Fruit fly (Drosophila melanogaster) whole organism, embryonic: ENCODE measurements around the gene Jon66Cii.
A peak's percentile ranks its signal among the peaks of the same experiment; 100 is the strongest.

Experiments used
- Antp ChIP-seq: fragments of 200-800 bp; sonication (Bioruptor generic); optimal IDR thresholded peaks from 3 replicates; lab custom pipeline; 2016; ENCODE audit warnings: missing biosample characterization, missing genetic modification characterization
- CG9727 ChIP-seq: fragments of 200-800 bp; sonication (Bioruptor generic); optimal IDR thresholded peaks from 3 replicates; lab custom pipeline; 2017; ENCODE audit warnings: missing biosample characterization, mild to moderate bottlenecking, missing genetic modification characterization
- Kr ChIP-seq: fragments of 200-800 bp; sonication (Bioruptor generic); optimal IDR thresholded peaks from 2 replicates; lab custom pipeline; 2017; ENCODE audit warnings: missing biosample characterization, mild to moderate bottlenecking, missing genetic modification characterization
- eve ChIP-seq, 2 experiments: fragments of >200 bp; optimal IDR thresholded peaks; 2 replicates each; lab custom pipeline; 2017; ENCODE audit warnings: missing biosample characterization in 2 of 2, missing genetic modification characterization in 2 of 2
- gem ChIP-seq: fragments of 200-800 bp; sonication (Bioruptor generic); optimal IDR thresholded peaks from 2 replicates; lab custom pipeline; 2019; ENCODE audit warnings: missing biosample characterization, mild to moderate bottlenecking, missing genetic modification characterization, moderate library complexity
- ham ChIP-seq: fragments of 200-800 bp; sonication (Bioruptor generic); IDR thresholded peaks from 2 replicates; pipeline ENCODE4 v1.3.6; 2022; ENCODE audit warnings: missing biosample characterization, missing genetic modification characterization
- hkb ChIP-seq, 2 experiments: fragments of 200-800 bp in 1 of 2; fragments of >200 bp in 1 of 2; sonication (Bioruptor generic) in 1 of 2; IDR thresholded peaks in 1 of 2; optimal IDR thresholded peaks in 1 of 2; 2 replicates each; pipeline versions ENCODE4 v1.3.6 to Lab custom; 2017 to 2022; ENCODE audit warnings: missing biosample characterization in 1 of 2, missing genetic modification characterization in 1 of 2
- jigr1 ChIP-seq: fragments of 200-800 bp; sonication (Bioruptor generic); IDR thresholded peaks from 3 replicates; pipeline ENCODE4 v1.3.6; 2022; ENCODE audit warnings: missing biosample characterization, missing genetic modification characterization
- lov ChIP-seq, 2 experiments: fragments of 200-800 bp in 1 of 2; fragments of >200 bp in 1 of 2; sonication (Bioruptor generic) in 1 of 2; IDR thresholded peaks in 1 of 2; optimal IDR thresholded peaks in 1 of 2; 2 replicates in 1 of 2; 3 replicates in 1 of 2; pipeline versions ENCODE4 v1.3.6 to Lab custom; 2017 to 2022; ENCODE audit warnings: missing biosample characterization in 1 of 2, missing genetic modification characterization in 1 of 2

DNA sequence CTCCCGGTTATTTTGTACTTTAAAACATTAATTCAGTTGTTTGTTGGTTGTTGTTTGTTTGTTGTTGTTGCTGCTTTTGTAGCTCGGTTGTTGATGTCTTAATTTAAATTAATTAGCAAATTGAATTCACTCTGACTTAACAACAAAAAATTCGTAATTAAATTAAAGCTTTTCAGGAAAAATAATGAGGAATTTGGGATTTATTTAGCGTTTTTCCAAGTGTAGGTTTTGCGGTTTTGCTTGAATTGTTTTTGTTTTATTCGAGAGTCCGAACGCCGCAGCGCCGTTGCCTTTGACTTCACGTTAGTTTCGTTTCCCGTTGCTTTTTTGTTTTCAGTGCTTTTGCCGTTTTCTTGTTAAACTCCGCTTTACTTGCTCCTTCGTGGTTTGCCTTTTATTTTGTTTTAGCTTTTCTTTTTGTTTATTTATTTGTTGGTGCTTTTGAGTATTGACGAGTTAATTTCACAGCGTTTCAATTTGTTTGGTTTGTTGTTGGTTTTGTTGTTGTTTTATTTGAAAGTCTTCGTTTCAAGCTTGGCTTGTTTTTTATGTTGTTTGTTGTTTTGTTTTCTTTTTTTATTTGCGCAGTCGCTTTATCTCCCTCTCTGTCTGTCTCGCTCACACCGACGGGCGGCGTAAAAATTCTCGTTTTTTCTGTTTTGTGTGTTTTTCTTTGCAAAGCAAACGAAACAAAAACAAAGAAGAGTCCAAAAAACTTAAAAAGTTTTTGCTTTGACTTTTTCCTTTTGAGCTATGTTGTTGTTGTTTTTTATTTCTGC, 47.5 kb upstream of the Jon66Cii start:
- TF ChIP-seq lov (optimal IDR thresholded peaks at IDR 0.05; lab: Kevin White, UChicago), result no peak
- TF ChIP-seq lov (GFP tag; IDR thresholded peaks at IDR 0.05; lab: Robert Waterston, UW), result no peak
- no peak for TF ChIP-seq Antp (GFP tag; lab: Kevin White, UChicago)
- no peak for TF ChIP-seq Kr
- no peak for TF ChIP-seq jigr1
- no peak for TF ChIP-seq ham (GFP tag; lab: Robert Waterston, UW)
- TF ChIP-seq gem (tag; lab: Kevin White, UChicago), result peak; percentile 68
- peak in 1 of 2 experiments; percentile 72 for TF ChIP-seq eve (GFP tag; optimal IDR thresholded peaks at IDR 0.05; lab: Kevin White, UChicago)
- TF ChIP-seq CG9727 (GFP tag; lab: Kevin White, UChicago), result no peak
- TF ChIP-seq hkb (optimal IDR thresholded peaks at IDR 0.05; lab: Kevin White, UChicago), result no peak
- peak; percentile 46 for TF ChIP-seq hkb (GFP tag; IDR thresholded peaks at IDR 0.05; lab: Robert Waterston, UW)
